Fruit fly (Drosophila melanogaster) whole organism, embryonic: ENCODE results near the gene Fife.
A peak's percentile ranks its signal among the peaks of the same experiment; 100 is the strongest.

Experiments
- Abd-B ChIP-seq: fragments of 200-800 bp; sonication (Bioruptor generic); optimal IDR thresholded peaks from 2 replicates; lab custom pipeline; 2018; ENCODE audit warnings: missing biosample characterization, mild to moderate bottlenecking, missing genetic modification characterization, moderate library complexity
- Adf1 ChIP-seq: fragments of 200-800 bp; sonication (Bioruptor generic); IDR thresholded peaks from 2 replicates; pipeline ENCODE4 v1.3.6; 2022; ENCODE audit warnings: missing biosample characterization, missing genetic modification characterization
- Aef1 ChIP-seq: fragments of 200-800 bp; sonication (Bioruptor generic); IDR thresholded peaks from 3 replicates; pipeline ENCODE4 v1.3.6; 2022; ENCODE audit warnings: missing biosample characterization, missing genetic modification characterization
- Bdp1 ChIP-seq: fragments of 200-800 bp; sonication (Bioruptor generic); optimal IDR thresholded peaks from 3 replicates; lab custom pipeline; 2016; ENCODE audit warnings: missing biosample characterization, missing genetic modification characterization
- CG10274 ChIP-seq: fragments of 200-800 bp; sonication (Bioruptor generic); optimal IDR thresholded peaks from 3 replicates; lab custom pipeline; 2017; ENCODE audit warnings: missing biosample characterization, mild to moderate bottlenecking, missing genetic modification characterization
- CG11504 ChIP-seq: fragments of 200-800 bp; sonication (Bioruptor generic); optimal IDR thresholded peaks from 3 replicates; lab custom pipeline; 2019; ENCODE audit warnings: missing biosample characterization, mild to moderate bottlenecking, missing genetic modification characterization, moderate library complexity
- CG12942 ChIP-seq: fragments of 200-800 bp; sonication (Bioruptor generic); optimal IDR thresholded peaks from 3 replicates; lab custom pipeline; 2016; ENCODE audit warnings: missing biosample characterization, missing genetic modification characterization
- CG13424 ChIP-seq: fragments of 200-800 bp; sonication (Bioruptor generic); optimal IDR thresholded peaks from 2 replicates; lab custom pipeline; 2019; ENCODE audit warnings: missing biosample characterization, mild to moderate bottlenecking, missing genetic modification characterization, moderate library complexity
- CG15696 ChIP-seq: fragments of 200-800 bp; sonication (Bioruptor generic); optimal IDR thresholded peaks from 2 replicates; lab custom pipeline; 2019; ENCODE audit warnings: missing biosample characterization, mild to moderate bottlenecking, missing genetic modification characterization, moderate library complexity
- CG1603 ChIP-seq: fragments of 200-800 bp; sonication (Bioruptor generic); optimal IDR thresholded peaks from 2 replicates; lab custom pipeline; 2019; ENCODE audit warnings: missing biosample characterization, mild to moderate bottlenecking, missing genetic modification characterization, moderate library complexity
- CG18764 ChIP-seq: fragments of 200-800 bp; sonication (Bioruptor generic); optimal IDR thresholded peaks from 3 replicates; lab custom pipeline; 2016; ENCODE audit warnings: missing biosample characterization, missing genetic modification characterization
- CG2202 ChIP-seq: fragments of 200-800 bp; sonication (Bioruptor generic); optimal IDR thresholded peaks from 2 replicates; lab custom pipeline; 2018; ENCODE audit warnings: missing biosample characterization, mild to moderate bottlenecking, missing genetic modification characterization
- CG33213 ChIP-seq: fragments of 200-800 bp; sonication (Bioruptor generic); optimal IDR thresholded peaks from 3 replicates; lab custom pipeline; 2016; ENCODE audit warnings: missing biosample characterization, missing genetic modification characterization
- CG33557 ChIP-seq: fragments of 200-800 bp; sonication (Bioruptor generic); optimal IDR thresholded peaks from 2 replicates; lab custom pipeline; 2019; ENCODE audit warnings: missing biosample characterization, mild to moderate bottlenecking, missing genetic modification characterization, moderate library complexity
- CG3838 ChIP-seq: fragments of 200-800 bp; sonication (Bioruptor generic); optimal IDR thresholded peaks from 3 replicates; lab custom pipeline; 2016; ENCODE audit warnings: missing biosample characterization, missing genetic modification characterization
- CG42726 ChIP-seq: fragments of 200-800 bp; sonication (Bioruptor generic); IDR thresholded peaks from 2 replicates; pipeline ENCODE4 v1.3.6; 2022; ENCODE audit warnings: missing biosample characterization, missing genetic modification characterization; ENCODE audit not compliant: partially characterized antibody
- CG4404 ChIP-seq: fragments of 200-800 bp; sonication (Bioruptor generic); IDR thresholded peaks from 2 replicates; pipeline ENCODE4 v1.3.6; 2022; ENCODE audit warnings: missing biosample characterization, missing genetic modification characterization
- CG6689 ChIP-seq: fragments of 200-800 bp; sonication (Bioruptor generic); IDR thresholded peaks from 2 replicates; pipeline ENCODE4 v1.3.6; 2022; ENCODE audit warnings: missing biosample characterization, missing genetic modification characterization
- CG9797 ChIP-seq: fragments of 200-800 bp; sonication (Bioruptor generic); optimal IDR thresholded peaks from 3 replicates; lab custom pipeline; 2018; ENCODE audit warnings: missing biosample characterization, mild to moderate bottlenecking, missing genetic modification characterization
- Dref ChIP-seq: fragments of 200-800 bp; sonication (Bioruptor generic); IDR thresholded peaks from 2 replicates; pipeline ENCODE4 v1.3.6; 2022; ENCODE audit warnings: missing biosample characterization, missing genetic modification characterization
- Drgx ChIP-seq: fragments of 200-800 bp; sonication (Bioruptor generic); IDR thresholded peaks from 2 replicates; pipeline ENCODE4 v1.3.6; 2022; ENCODE audit warnings: missing biosample characterization, missing genetic modification characterization
- E2f2 ChIP-seq: fragments of 200-800 bp; sonication (Bioruptor generic); IDR thresholded peaks from 2 replicates; pipeline ENCODE4 v1.3.6; 2022; ENCODE audit warnings: missing biosample characterization, missing genetic modification characterization
- Eip74EF ChIP-seq, 2 experiments: fragments of 200-800 bp in 1 of 2; fragments of >200 bp in 1 of 2; sonication (Bioruptor generic) in 1 of 2; optimal IDR thresholded peaks; 2 replicates each; lab custom pipeline; 2017 to 2019; ENCODE audit warnings: missing biosample characterization in 2 of 2, missing genetic modification characterization in 2 of 2, mild to moderate bottlenecking in 1 of 2, moderate library complexity in 1 of 2
- HLH54F ChIP-seq: fragments of 200-800 bp; sonication (Bioruptor generic); optimal IDR thresholded peaks from 3 replicates; lab custom pipeline; 2016; ENCODE audit warnings: missing biosample characterization, missing genetic modification characterization
- Hey ChIP-seq: fragments of 200-800 bp; sonication (Bioruptor generic); optimal IDR thresholded peaks from 3 replicates; lab custom pipeline; 2018; ENCODE audit warnings: missing biosample characterization, mild to moderate bottlenecking, missing genetic modification characterization
- HmgZ ChIP-seq: fragments of 200-800 bp; sonication (Bioruptor generic); optimal IDR thresholded peaks from 2 replicates; lab custom pipeline; 2018; ENCODE audit warnings: missing biosample characterization, mild to moderate bottlenecking, missing genetic modification characterization
- Jarid2 ChIP-seq: fragments of 200-800 bp; sonication (Bioruptor generic); optimal IDR thresholded peaks from 3 replicates; lab custom pipeline; 2017; ENCODE audit warnings: mild to moderate bottlenecking, missing biosample characterization, missing genetic modification reagents, missing genetic modification characterization
- MBD-R2 ChIP-seq: fragments of 200-800 bp; sonication (Bioruptor generic); IDR thresholded peaks from 2 replicates; pipeline ENCODE4 v1.3.6; 2022; ENCODE audit warnings: missing biosample characterization, missing genetic modification characterization
- Opbp ChIP-seq: fragments of 200-800 bp; sonication (Bioruptor generic); IDR thresholded peaks from 3 replicates; pipeline ENCODE4 v1.3.6; 2022; ENCODE audit warnings: missing biosample characterization, missing genetic modification characterization; ENCODE audit not compliant: partially characterized antibody
- Sox102F ChIP-seq: fragments of 200-800 bp; sonication (Bioruptor generic); optimal IDR thresholded peaks from 2 replicates; lab custom pipeline; 2018; ENCODE audit warnings: missing biosample characterization, mild to moderate bottlenecking, missing genetic modification characterization, moderate library complexity
- Taf1 ChIP-seq: fragments of 200-800 bp; sonication (Bioruptor generic); IDR thresholded peaks from 2 replicates; pipeline ENCODE4 v1.3.6; 2022; ENCODE audit warnings: missing biosample characterization, missing genetic modification characterization
- YL-1 ChIP-seq: fragments of 200-800 bp; sonication (Bioruptor generic); optimal IDR thresholded peaks from 3 replicates; lab custom pipeline; 2017; ENCODE audit warnings: missing biosample characterization, mild to moderate bottlenecking, missing genetic modification characterization
- ac ChIP-seq: fragments of 200-800 bp; sonication (Bioruptor generic); optimal IDR thresholded peaks from 3 replicates; lab custom pipeline; 2017; ENCODE audit warnings: missing biosample characterization, mild to moderate bottlenecking, missing genetic modification characterization
- ap ChIP-seq: fragments of 200-800 bp; sonication (Bioruptor generic); IDR thresholded peaks from 2 replicates; pipeline ENCODE4 v1.3.6; 2022; ENCODE audit warnings: missing biosample characterization, missing genetic modification characterization
- en ChIP-seq: fragments of 200-800 bp; sonication (Bioruptor generic); optimal IDR thresholded peaks from 2 replicates; lab custom pipeline; 2016; ENCODE audit warnings: missing biosample characterization, missing genetic modification characterization
- ewg ChIP-seq: fragments of 200-800 bp; sonication (Bioruptor generic); optimal IDR thresholded peaks from 3 replicates; lab custom pipeline; 2017; ENCODE audit warnings: mild to moderate bottlenecking, missing biosample characterization, missing genetic modification reagents, missing genetic modification characterization
- ftz-f1 ChIP-seq: fragments of 200-800 bp; sonication (Bioruptor generic); optimal IDR thresholded peaks from 2 replicates; lab custom pipeline; 2016; ENCODE audit warnings: missing biosample characterization, missing genetic modification characterization
- fu2 ChIP-seq: fragments of 200-800 bp; sonication (Bioruptor generic); optimal IDR thresholded peaks from 2 replicates; lab custom pipeline; 2016; ENCODE audit warnings: missing biosample characterization, missing genetic modification characterization
- gem ChIP-seq: fragments of 200-800 bp; sonication (Bioruptor generic); optimal IDR thresholded peaks from 2 replicates; lab custom pipeline; 2019; ENCODE audit warnings: missing biosample characterization, mild to moderate bottlenecking, missing genetic modification characterization, moderate library complexity
- pnt ChIP-seq: fragments of 200-800 bp; sonication (Bioruptor generic); optimal IDR thresholded peaks from 3 replicates; lab custom pipeline; 2016; ENCODE audit warnings: missing biosample characterization, missing genetic modification characterization
- ro ChIP-seq: fragments of 200-800 bp; sonication (Bioruptor generic); IDR thresholded peaks from 2 replicates; pipeline ENCODE4 v1.3.6; 2022; ENCODE audit warnings: missing biosample characterization, missing genetic modification characterization
- tin ChIP-seq: fragments of 200-800 bp; sonication (Bioruptor generic); optimal IDR thresholded peaks from 3 replicates; lab custom pipeline; 2016; ENCODE audit warnings: missing biosample characterization, missing genetic modification characterization
- toy ChIP-seq: fragments of 200-800 bp; sonication (Bioruptor generic); IDR thresholded peaks from 2 replicates; pipeline ENCODE4 v1.3.6; 2022; ENCODE audit warnings: missing biosample characterization, missing genetic modification characterization
- usp ChIP-seq: fragments of >200 bp; optimal IDR thresholded peaks from 2 replicates; lab custom pipeline; 2017; ENCODE audit warnings: missing biosample characterization, missing genetic modification characterization
- vfl ChIP-seq: fragments of 200-800 bp; sonication (Bioruptor generic); optimal IDR thresholded peaks from 2 replicates; lab custom pipeline; 2016; ENCODE audit warnings: missing biosample characterization, missing genetic modification characterization
- yki ChIP-seq: fragments of >200 bp; optimal IDR thresholded peaks from 3 replicates; lab custom pipeline; 2018
- zen2 ChIP-seq: fragments of 200-800 bp; sonication (Bioruptor generic); IDR thresholded peaks from 3 replicates; pipeline ENCODE4 v1.3.6; 2022; ENCODE audit warnings: missing biosample characterization, missing genetic modification characterization; ENCODE audit not compliant: partially characterized antibody
- zf30C ChIP-seq: fragments of 200-800 bp; sonication (Bioruptor generic); optimal IDR thresholded peaks from 3 replicates; lab custom pipeline; 2018; ENCODE audit warnings: missing biosample characterization, mild to moderate bottlenecking, missing genetic modification characterization

Fife gene

dm6 chr3L:2634929-2635799, 76.3 kb downstream of the Fife start (continued):
- peak; percentile 88 for TF ChIP-seq CG33213
- TF ChIP-seq CG9797 (GFP tag; lab: Kevin White, UChicago), result peak; percentile 54
- TF ChIP-seq CG4404, result no peak
- TF ChIP-seq HmgZ (tag; lab: Kevin White, UChicago), result peak; percentile 75
- peak; percentile 86 for TF ChIP-seq ac (GFP tag; lab: Kevin White, UChicago)
- peak in 1 of 2 experiments; percentile 42 for TF ChIP-seq Eip74EF (GFP tag; optimal IDR thresholded peaks at IDR 0.05; lab: Kevin White, UChicago)
- peak; percentile 49 for TF ChIP-seq CG15696 (tag; lab: Kevin White, UChicago)
- TF ChIP-seq zf30C, result peak; percentile 48
- TF ChIP-seq MBD-R2, result peak; percentile 67
- peak; percentile 79 for TF ChIP-seq ftz-f1 (GFP tag; lab: Kevin White, UChicago)
- no peak for TF ChIP-seq yki
- peak; percentile 77 for TF ChIP-seq en (GFP tag; lab: Kevin White, UChicago)
- TF ChIP-seq Drgx (GFP tag; lab: Robert Waterston, UW), result peak; percentile 61
- peak; percentile 12 for TF ChIP-seq pnt (GFP tag; lab: Kevin White, UChicago)
- TF ChIP-seq vfl (GFP tag; lab: Kevin White, UChicago), result peak; percentile 80
- peak; percentile 46 for TF ChIP-seq CG3838 (GFP tag; lab: Kevin White, UChicago)
- TF ChIP-seq Taf1 (GFP tag; lab: Robert Waterston, UW), result no peak; the same call in 1 of the 2 replicates
- TF ChIP-seq Bdp1 (GFP tag; lab: Kevin White, UChicago), result peak; percentile 61
- peak; percentile 59 for TF ChIP-seq CG13424
- 0 out of 3 replicates have a peak, but pooled peaks have one; percentile 56 for TF ChIP-seq zen2 (GFP tag; lab: Robert Waterston, UW)
- peak; percentile 74 for TF ChIP-seq CG10274 (GFP tag; lab: Kevin White, UChicago)
- peak; percentile 82 for TF ChIP-seq Opbp (GFP tag; lab: Robert Waterston, UW)
- peak; percentile 52 for TF ChIP-seq gem
- TF ChIP-seq toy (GFP tag; lab: Robert Waterston, UW), result peak; percentile 64; the same call in 1 of the 2 replicates
- peak; percentile 88 for TF ChIP-seq CG1603 (tag; lab: Kevin White, UChicago)
- TF ChIP-seq Dref (GFP tag; lab: Robert Waterston, UW), result peak; percentile 95
- peak; percentile 88 for TF ChIP-seq CG33557 (GFP tag; lab: Kevin White, UChicago)
- peak; percentile 75 for TF ChIP-seq CG2202
- peak; percentile 18; the same call in 1 of the 2 replicates for TF ChIP-seq Adf1 (GFP tag; lab: Robert Waterston, UW)
- TF ChIP-seq Aef1 (GFP tag; lab: Robert Waterston, UW), result 0 out of 3 replicates have a peak, but pooled peaks have one; percentile 9
- TF ChIP-seq CG6689 (GFP tag; lab: Robert Waterston, UW), result peak; percentile 61
- peak; percentile 90 for TF ChIP-seq ewg (GFP tag; lab: Kevin White, UChicago)
- TF ChIP-seq Sox102F (GFP tag; lab: Kevin White, UChicago), result peak; percentile 11
- TF ChIP-seq ap (GFP tag; lab: Robert Waterston, UW), result 0 out of 2 replicates have a peak, but pooled peaks have one; percentile 20
- TF ChIP-seq Jarid2, result peak; percentile 59
- peak; percentile 68 for TF ChIP-seq CG11504 (tag; lab: Kevin White, UChicago)
- TF ChIP-seq Abd-B (GFP tag; lab: Kevin White, UChicago), result no peak
- peak; percentile 67 for TF ChIP-seq HLH54F (GFP tag; lab: Kevin White, UChicago)
- no peak for TF ChIP-seq usp
- TF ChIP-seq YL-1, result peak; percentile 96
- peak; percentile 69 for TF ChIP-seq tin (GFP tag; lab: Kevin White, UChicago)
- TF ChIP-seq CG42726 (GFP tag; lab: Robert Waterston, UW), result peak; percentile 50; the same call in 1 of the 2 replicates
- TF ChIP-seq CG12942 (GFP tag; lab: Kevin White, UChicago), result peak; percentile 55
- peak; percentile 82 for TF ChIP-seq E2f2 (GFP tag; lab: Robert Waterston, UW)
- TF ChIP-seq Hey, result peak; percentile 87
- TF ChIP-seq fu2, result peak; percentile 70
- TF ChIP-seq ro (GFP tag; lab: Robert Waterston, UW), result no peak
- TF ChIP-seq CG18764, result peak; percentile 61
